Worm (Caenorhabditis elegans) whole organism, midembryonic: ENCODE results near the gene cup-16.

Experiments
- T22C8.4 ChIP-seq: fragments of 200-800 bp; sonication (Bioruptor generic); IDR thresholded peaks from 2 replicates; pipeline ENCODE4 v1.3.6; 2022; ENCODE audit warnings: missing genetic modification characterization, missing compliant biosample characterization
- flt-1 ChIP-seq: fragments of 200-800 bp; sonication (Bioruptor generic); IDR thresholded peaks from 2 replicates; pipeline ENCODE4 v1.3.6; 2022; ENCODE audit warnings: missing genetic modification characterization, missing compliant biosample characterization
- tab-1 ChIP-seq: fragments of 200-800 bp; sonication (Bioruptor generic); IDR thresholded peaks from 2 replicates; pipeline ENCODE4 v1.3.6; 2022; ENCODE audit warnings: missing genetic modification characterization, missing compliant biosample characterization
- ztf-23 ChIP-seq: fragments of 200-800 bp; sonication (Bioruptor generic); IDR thresholded peaks from 2 replicates; pipeline ENCODE4 v1.3.6; 2022; ENCODE audit warnings: missing genetic modification reagents, missing genetic modification characterization, missing compliant biosample characterization
- ztf-29 ChIP-seq: fragments of 200-800 bp; sonication (Bioruptor generic); IDR thresholded peaks from 2 replicates; pipeline ENCODE4 v1.3.6; 2022; ENCODE audit warnings: missing genetic modification reagents, missing genetic modification characterization, missing compliant biosample characterization

- TF ChIP-seq tab-1 (GFP tag; lab: Robert Waterston, UW) = no peak
- TF ChIP-seq flt-1 = no peak
- TF ChIP-seq ztf-29 (GFP tag; lab: Robert Waterston, UW) = no peak
- no peak for TF ChIP-seq T22C8.4 (GFP tag; lab: Robert Waterston, UW)
- TF ChIP-seq ztf-23 (GFP tag; lab: Robert Waterston, UW) = no peak
Observed at ce11 chrII:8744555-8745448, 37.8 kb downstream of the cup-16 start.
